Worm (Caenorhabditis elegans): ENCODE data around the gene clik-1.

Gene clik-1

DNA sequence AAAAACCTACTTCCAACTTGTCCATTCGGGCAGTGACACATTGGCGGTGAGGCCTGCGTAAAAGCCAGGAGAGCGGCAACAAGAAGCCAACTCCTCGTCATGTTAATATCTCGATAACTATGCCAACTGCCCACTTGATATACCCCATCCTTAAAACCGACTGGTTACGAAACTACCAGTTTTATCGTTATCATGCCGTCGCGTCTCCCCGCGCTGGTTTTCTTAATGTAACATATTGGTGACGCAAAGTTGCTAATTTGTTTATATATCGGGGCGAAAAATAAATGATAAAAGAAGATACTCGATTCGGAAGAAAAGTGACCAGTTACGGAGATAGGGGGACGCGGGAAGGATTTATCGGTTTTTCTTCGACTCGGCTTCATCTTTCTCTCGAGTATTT, 36.9 kb downstream of the clik-1 start, which contains the start of gene grl-9:
Gene grl-9, minus strand, starts transcription at position 101 of the 400 bp plus-strand sequence.
- no peak for TF ChIP-seq pag-3 (tag; optimal IDR thresholded peaks at IDR 0.05; ENCODE audit: borderline replicate concordance)
- TF ChIP-seq lin-11 (tag; optimal IDR thresholded peaks at IDR 0.05): no peak
- no peak for TF ChIP-seq T23F11.4 (GFP tag; optimal IDR thresholded peaks at IDR 0.05)
- no peak for TF ChIP-seq npax-4 (tag; optimal IDR thresholded peaks at IDR 0.05)
- TF ChIP-seq unc-42 (tag; optimal IDR thresholded peaks at IDR 0.05): no peak
- no peak for TF ChIP-seq pat-9 (tag; optimal IDR thresholded peaks at IDR 0.05)
- no peak for TF ChIP-seq sdc-2 (tag; optimal IDR thresholded peaks at IDR 0.05)
- no peak for TF ChIP-seq unc-55 (GFP tag; optimal IDR thresholded peaks at IDR 0.05)
- TF ChIP-seq tbx-2 (tag; optimal IDR thresholded peaks at IDR 0.05): no peak
- no peak for TF ChIP-seq eyg-1 (tag; optimal IDR thresholded peaks at IDR 0.05)
- TF ChIP-seq C38D4.7 (GFP tag; optimal IDR thresholded peaks at IDR 0.05): no peak
- TF ChIP-seq zip-5 (tag; optimal IDR thresholded peaks at IDR 0.05): no peak
- no peak for TF ChIP-seq ceh-22 (tag; optimal IDR thresholded peaks at IDR 0.05)
- TF ChIP-seq ceh-2 (tag; optimal IDR thresholded peaks at IDR 0.05): no peak
- TF ChIP-seq ceh-18 (tag; optimal IDR thresholded peaks at IDR 0.05): no peak
- TF ChIP-seq gmeb-2 (tag; optimal IDR thresholded peaks at IDR 0.05): no peak
- TF ChIP-seq tbx-7 (tag; optimal IDR thresholded peaks at IDR 0.05): no peak
- TF ChIP-seq che-1 (tag; optimal IDR thresholded peaks at IDR 0.05): no peak
- TF ChIP-seq ceh-6 (GFP tag; optimal IDR thresholded peaks at IDR 0.05): no peak

DNA sequence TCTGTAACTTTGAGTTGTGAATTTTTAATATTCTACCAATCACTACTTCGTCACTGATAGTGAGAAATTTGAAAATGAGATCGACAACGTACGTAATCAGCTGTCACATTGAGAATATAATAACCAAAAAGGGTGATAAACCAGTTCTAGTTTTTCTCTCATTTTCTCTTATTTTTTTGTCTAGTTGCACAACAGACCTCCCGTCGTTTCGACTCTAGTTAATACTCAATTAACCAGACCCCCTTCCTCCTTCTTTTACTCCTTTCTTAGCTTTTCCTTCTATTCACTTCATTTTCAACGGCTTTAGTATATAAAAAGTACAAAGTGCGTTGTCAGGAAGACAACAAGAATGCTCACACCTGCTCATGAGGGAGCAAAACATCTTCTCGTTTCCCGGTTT, 41.3 kb downstream of the clik-1 start, which contains the start of gene ZC487.1:
Gene ZC487.1, plus strand, starts transcription at position 301 of the 400 bp plus-strand sequence.
- TF ChIP-seq ceh-30 (tag; optimal IDR thresholded peaks at IDR 0.05) (no peak), unc-55 (GFP tag; optimal IDR thresholded peaks at IDR 0.05) (no peak), eyg-1 (tag; optimal IDR thresholded peaks at IDR 0.05) (no peak), elt-4 (tag; optimal IDR thresholded peaks at IDR 0.05) (no peak), hlh-15 (tag; optimal IDR thresholded peaks at IDR 0.05) (no peak), tbx-2 (tag; optimal IDR thresholded peaks at IDR 0.05) (no peak), ceh-18 (tag; optimal IDR thresholded peaks at IDR 0.05) (no peak), mec-3 (tag; optimal IDR thresholded peaks at IDR 0.05; ENCODE audit: borderline replicate concordance) (no peak), fax-1 (tag; optimal IDR thresholded peaks at IDR 0.05) (no peak), dve-1 (tag; optimal IDR thresholded peaks at IDR 0.05) (no peak), ceh-19 (GFP tag; optimal IDR thresholded peaks at IDR 0.05) (no peak), sdc-2 (tag; optimal IDR thresholded peaks at IDR 0.05) (no peak), odd-2 (tag; optimal IDR thresholded peaks at IDR 0.05) (no peak), ceh-48 (tag; optimal IDR thresholded peaks at IDR 0.05) (no peak)

DNA sequence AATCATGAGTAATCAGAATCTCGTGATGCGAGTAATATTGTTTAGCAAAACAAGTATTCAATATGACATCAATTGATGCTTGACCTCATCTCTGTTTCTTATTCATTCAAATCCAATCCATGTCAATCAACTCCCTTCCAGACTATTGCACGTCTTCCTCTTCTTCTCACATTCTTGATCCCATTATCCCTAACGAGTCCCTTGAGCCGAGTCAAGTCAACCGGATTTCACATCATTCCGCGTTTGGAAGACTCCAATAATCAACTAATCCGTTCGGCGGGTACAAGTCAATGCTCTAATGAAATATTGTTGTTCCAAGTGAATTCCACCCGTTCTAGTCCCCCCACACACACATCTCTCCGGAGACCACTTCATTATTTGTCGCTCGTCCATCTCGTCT, 42.3 kb downstream of the clik-1 start:
- TF ChIP-seq elt-4 (tag; optimal IDR thresholded peaks at IDR 0.05) (no peak), ceh-31 (tag; optimal IDR thresholded peaks at IDR 0.05) (peak; percentile 33), unc-42 (tag; optimal IDR thresholded peaks at IDR 0.05) (peak; percentile 93)

DNA sequence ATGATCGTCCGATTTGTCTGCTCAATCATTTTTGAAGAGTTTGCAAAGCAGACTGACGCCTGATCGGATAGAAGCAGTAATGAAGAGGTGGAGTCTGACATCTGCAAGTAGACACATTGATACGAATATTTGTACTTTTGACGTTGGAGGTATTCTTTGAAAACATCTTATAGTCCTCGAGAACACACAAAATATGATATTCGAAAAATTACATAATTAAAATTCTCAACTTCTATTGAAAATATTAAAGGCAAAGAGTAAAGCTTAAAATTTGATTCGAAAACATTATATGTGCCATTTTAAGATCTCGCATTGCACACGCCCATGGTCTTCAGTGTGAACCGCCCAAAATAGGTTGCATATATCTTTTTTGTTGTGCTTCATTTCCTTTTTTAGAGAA, 46.2 kb downstream of the clik-1 start, which contains the start of gene ZC487.2:
Gene ZC487.2, minus strand, starts transcription at position 101 of the 400 bp plus-strand sequence.
- TF ChIP-seq tbx-2 (tag; optimal IDR thresholded peaks at IDR 0.05) (no peak), dmd-4 (tag; optimal IDR thresholded peaks at IDR 0.05; ENCODE audit: borderline replicate concordance) (no peak), hlh-13 (GFP tag; optimal IDR thresholded peaks at IDR 0.05) (no peak), ceh-34 (tag; optimal IDR thresholded peaks at IDR 0.05) (no peak), hlh-30 (tag; optimal IDR thresholded peaks at IDR 0.05; ENCODE audit: insufficient read depth) (no peak), sox-2 (GFP tag; IDR thresholded peaks at IDR 0.05) (no peak), ceh-2 (tag; optimal IDR thresholded peaks at IDR 0.05) (no peak), T23F11.4 (GFP tag; optimal IDR thresholded peaks at IDR 0.05) (no peak), Y22D7AL.16 (tag; optimal IDR thresholded peaks at IDR 0.05) (no peak), hlh-8 (tag; optimal IDR thresholded peaks at IDR 0.05) (no peak), che-1 (tag; optimal IDR thresholded peaks at IDR 0.05) (no peak), unc-3 (GFP tag; conservative IDR thresholded peaks at IDR 0.05) (no peak), unc-3 (tag; optimal IDR thresholded peaks at IDR 0.05) (no peak), ttx-3 (tag; optimal IDR thresholded peaks at IDR 0.05) (no peak), pat-9 (tag; optimal IDR thresholded peaks at IDR 0.05) (no peak), sox-4 (tag; optimal IDR thresholded peaks at IDR 0.05) (no peak)
